Worm (Caenorhabditis elegans) whole organism, L3 larva: Measurements from ENCODE around the gene F59B10.6.

Experiments used
- ZK546.5 ChIP-seq: sonication (generic microtip); optimal IDR thresholded peaks from 2 replicates; lab custom pipeline; 2017; ENCODE audit warnings: missing biosample characterization, missing genetic modification characterization
- ama-1 ChIP-seq: fragments of 150-350 bp; optimal IDR thresholded peaks from 2 replicates; lab custom pipeline; 2018
- ceh-16 ChIP-seq: sonication (generic microtip); optimal IDR thresholded peaks from 2 replicates; lab custom pipeline; 2017; ENCODE audit warnings: missing biosample characterization, missing genetic modification characterization
- ceh-28 ChIP-seq: fragments of 150-350 bp; optimal IDR thresholded peaks from 2 replicates; lab custom pipeline; 2014; ENCODE audit warnings: missing biosample characterization, missing genetic modification reagents, missing genetic modification characterization
- ceh-82 ChIP-seq: fragments of 150-350 bp; optimal IDR thresholded peaks from 2 replicates; lab custom pipeline; 2014; ENCODE audit warnings: missing biosample characterization, missing genetic modification characterization
- elt-1 ChIP-seq: fragments of 150-350 bp; optimal IDR thresholded peaks from 2 replicates; lab custom pipeline; 2014; ENCODE audit warnings: missing biosample characterization, missing genetic modification characterization
- mdl-1 ChIP-seq: fragments of 150-350 bp; optimal IDR thresholded peaks from 2 replicates; lab custom pipeline; 2014; ENCODE audit warnings: missing biosample characterization, missing genetic modification characterization
- nfya-1 ChIP-seq: sonication (generic microtip); optimal IDR thresholded peaks from 2 replicates; lab custom pipeline; 2017; ENCODE audit warnings: missing genetic modification characterization, mild to moderate bottlenecking, missing compliant biosample characterization, antibody characterized with exemption, moderate library complexity; ENCODE audit not compliant: insufficient read depth
- nhr-12 ChIP-seq: fragments of 150-350 bp; optimal IDR thresholded peaks from 2 replicates; lab custom pipeline; 2014; ENCODE audit warnings: missing biosample characterization, missing genetic modification characterization
- nhr-237 ChIP-seq: fragments of 150-350 bp; optimal IDR thresholded peaks from 2 replicates; lab custom pipeline; 2014; ENCODE audit warnings: missing biosample characterization, missing genetic modification characterization
- snpc-4 ChIP-seq: fragments of 150-350 bp; optimal IDR thresholded peaks from 2 replicates; lab custom pipeline; 2014; ENCODE audit warnings: missing biosample characterization, missing genetic modification characterization
- unc-62 ChIP-seq: fragments of 150-350 bp; sonication (generic microtip); optimal IDR thresholded peaks from 4 replicates; lab custom pipeline; 2014; ENCODE audit warnings: missing biosample characterization, missing genetic modification reagents, missing genetic modification characterization
- zag-1 ChIP-seq: fragments of 150-350 bp; optimal IDR thresholded peaks from 2 replicates; lab custom pipeline; 2014; ENCODE audit warnings: missing biosample characterization, missing genetic modification characterization

ce11 chrII:10519017-10519416 is 5.3 kb downstream of the F59B10.6 start, which contains the start of gene F59B10.4:
- TF ChIP-seq ceh-28 (tag; lab: Kevin White, UChicago) = no peak
- no peak for TF ChIP-seq nfya-1 (tag; lab: Kevin White, UChicago)
- TF ChIP-seq ceh-16 (tag; lab: Kevin White, UChicago) = no peak
- no peak for TF ChIP-seq ceh-82 (tag; lab: Kevin White, UChicago)
- no peak for TF ChIP-seq unc-62 (GFP tag; lab: Kevin White, UChicago)
- no peak for TF ChIP-seq mdl-1 (tag; lab: Kevin White, UChicago)
- TF ChIP-seq nhr-12 (tag; lab: Kevin White, UChicago) = no peak
- no peak for TF ChIP-seq zag-1
- TF ChIP-seq nhr-237 (tag; lab: Kevin White, UChicago) = no peak
- no peak for TF ChIP-seq snpc-4
- no peak for TF ChIP-seq ZK546.5 (tag; lab: Kevin White, UChicago)
- TF ChIP-seq elt-1 = no peak
- no peak for TF ChIP-seq ama-1 (lab: Kevin White, UChicago)
